Fruit fly (Drosophila melanogaster) whole organism, embryonic: Measurements from ENCODE around the gene CG8509.
A peak's percentile ranks its signal among the peaks of the same experiment; 100 is the strongest.

ENCODE experiments used
- Bgb ChIP-seq: fragments of 200-800 bp; sonication (Bioruptor generic); IDR thresholded peaks from 2 replicates; pipeline ENCODE4 v1.3.6; 2022; ENCODE audit warnings: missing biosample characterization, missing genetic modification characterization; ENCODE audit not compliant: partially characterized antibody
- CG10267 ChIP-seq: fragments of 200-800 bp; sonication (Bioruptor generic); optimal IDR thresholded peaks from 2 replicates; lab custom pipeline; 2018; ENCODE audit warnings: missing biosample characterization, mild to moderate bottlenecking, missing genetic modification characterization, moderate library complexity
- CG10274 ChIP-seq: fragments of 200-800 bp; sonication (Bioruptor generic); optimal IDR thresholded peaks from 3 replicates; lab custom pipeline; 2017; ENCODE audit warnings: missing biosample characterization, mild to moderate bottlenecking, missing genetic modification characterization
- CG10543 ChIP-seq: fragments of 200-800 bp; sonication (Bioruptor generic); optimal IDR thresholded peaks from 3 replicates; lab custom pipeline; 2017; ENCODE audit warnings: missing biosample characterization, mild to moderate bottlenecking, missing genetic modification characterization, moderate library complexity
- CG10565 ChIP-seq: fragments of 200-800 bp; sonication (Bioruptor generic); optimal IDR thresholded peaks from 3 replicates; lab custom pipeline; 2016; ENCODE audit warnings: missing biosample characterization, mild to moderate bottlenecking, missing genetic modification characterization
- CG11085 ChIP-seq: fragments of 200-800 bp; sonication (Bioruptor generic); IDR thresholded peaks from 2 replicates; pipeline ENCODE4 v1.3.6; 2022; ENCODE audit warnings: missing biosample characterization, missing genetic modification characterization
- CG13296 ChIP-seq: fragments of 200-800 bp; sonication (Bioruptor generic); optimal IDR thresholded peaks from 3 replicates; lab custom pipeline; 2018; ENCODE audit warnings: missing biosample characterization, mild to moderate bottlenecking, missing genetic modification characterization
- CG14014 ChIP-seq: fragments of 200-800 bp; sonication (Bioruptor generic); IDR thresholded peaks from 2 replicates; pipeline ENCODE4 v1.3.6; 2022; ENCODE audit warnings: missing biosample characterization, missing genetic modification characterization
- CG15269 ChIP-seq: fragments of 200-800 bp; sonication (Bioruptor generic); optimal IDR thresholded peaks from 2 replicates; lab custom pipeline; 2018; ENCODE audit warnings: missing biosample characterization, mild to moderate bottlenecking, missing genetic modification characterization, moderate library complexity
- CG1602 ChIP-seq: fragments of 200-800 bp; sonication (Bioruptor generic); optimal IDR thresholded peaks from 3 replicates; lab custom pipeline; 2016; ENCODE audit warnings: missing biosample characterization, missing genetic modification characterization
- CG30403 ChIP-seq: fragments of 200-800 bp; sonication (Bioruptor generic); optimal IDR thresholded peaks from 3 replicates; lab custom pipeline; 2016; ENCODE audit warnings: missing biosample characterization, missing genetic modification characterization
- CG32767 ChIP-seq: fragments of 200-800 bp; sonication (Bioruptor generic); IDR thresholded peaks from 2 replicates; pipeline ENCODE4 v1.3.6; 2022; ENCODE audit warnings: missing biosample characterization, missing genetic modification characterization
- CG33213 ChIP-seq: fragments of 200-800 bp; sonication (Bioruptor generic); optimal IDR thresholded peaks from 3 replicates; lab custom pipeline; 2016; ENCODE audit warnings: missing biosample characterization, missing genetic modification characterization
- CG34422 ChIP-seq: fragments of 200-800 bp; sonication (Bioruptor generic); IDR thresholded peaks from 3 replicates; pipeline ENCODE4 v1.3.6; 2022; ENCODE audit warnings: missing biosample characterization, missing genetic modification characterization
- CG4424 ChIP-seq: fragments of 200-800 bp; sonication (Bioruptor generic); optimal IDR thresholded peaks from 3 replicates; lab custom pipeline; 2016; ENCODE audit warnings: missing biosample characterization, missing genetic modification characterization
- CG6175 ChIP-seq: fragments of 200-800 bp; sonication (Bioruptor generic); IDR thresholded peaks from 3 replicates; pipeline ENCODE4 v1.3.6; 2022; ENCODE audit warnings: missing biosample characterization, missing genetic modification characterization
- CrebB ChIP-seq: fragments of 200-800 bp; sonication (Bioruptor generic); optimal IDR thresholded peaks from 3 replicates; lab custom pipeline; 2018; ENCODE audit warnings: missing biosample characterization, mild to moderate bottlenecking, missing genetic modification characterization
- Ets97D ChIP-seq: fragments of 200-800 bp; sonication (Bioruptor generic); optimal IDR thresholded peaks from 3 replicates; lab custom pipeline; 2016; ENCODE audit warnings: missing biosample characterization, missing genetic modification characterization
- HmgZ ChIP-seq: fragments of 200-800 bp; sonication (Bioruptor generic); optimal IDR thresholded peaks from 2 replicates; lab custom pipeline; 2018; ENCODE audit warnings: missing biosample characterization, mild to moderate bottlenecking, missing genetic modification characterization
- Hr39 ChIP-seq: fragments of >200 bp; optimal IDR thresholded peaks from 2 replicates; lab custom pipeline; 2017
- Lim3 ChIP-seq: fragments of 200-800 bp; sonication (Bioruptor generic); IDR thresholded peaks from 2 replicates; pipeline ENCODE4 v1.3.6; 2022; ENCODE audit warnings: missing biosample characterization, missing genetic modification characterization
- Med ChIP-seq: fragments of 200-800 bp; sonication (Bioruptor generic); peaks from one replicate; lab custom pipeline; 2016; ENCODE audit warnings: missing biosample characterization, missing genetic modification characterization, mild to moderate bottlenecking, inconsistent platforms, moderate library complexity
- Meics ChIP-seq: fragments of 200-800 bp; sonication (Bioruptor generic); optimal IDR thresholded peaks from 2 replicates; lab custom pipeline; 2017; ENCODE audit warnings: missing biosample characterization, mild to moderate bottlenecking, missing genetic modification characterization
- Nf-YA ChIP-seq: fragments of 200-800 bp; sonication (Bioruptor generic); IDR thresholded peaks from 2 replicates; pipeline ENCODE4 v1.3.6; 2022; ENCODE audit warnings: missing biosample characterization, missing genetic modification characterization
- Nf-YB ChIP-seq: fragments of 200-800 bp; sonication (Bioruptor generic); optimal IDR thresholded peaks from 3 replicates; lab custom pipeline; 2019; ENCODE audit warnings: missing biosample characterization, mild to moderate bottlenecking, missing genetic modification characterization, moderate library complexity
- Opbp ChIP-seq: fragments of 200-800 bp; sonication (Bioruptor generic); IDR thresholded peaks from 3 replicates; pipeline ENCODE4 v1.3.6; 2022; ENCODE audit warnings: missing biosample characterization, missing genetic modification characterization; ENCODE audit not compliant: partially characterized antibody
- Rfx ChIP-seq: fragments of 200-800 bp; sonication (Bioruptor generic); IDR thresholded peaks from 2 replicates; pipeline ENCODE4 v1.3.6; 2022; ENCODE audit warnings: missing biosample characterization, missing genetic modification characterization
- Sin3A ChIP-seq: fragments of >200 bp; optimal IDR thresholded peaks from 2 replicates; lab custom pipeline; 2018
- YL-1 ChIP-seq: fragments of 200-800 bp; sonication (Bioruptor generic); optimal IDR thresholded peaks from 3 replicates; lab custom pipeline; 2017; ENCODE audit warnings: missing biosample characterization, mild to moderate bottlenecking, missing genetic modification characterization
- amos ChIP-seq: fragments of 200-800 bp; sonication (Bioruptor generic); IDR thresholded peaks from 2 replicates; pipeline ENCODE4 v1.3.6; 2022; ENCODE audit warnings: missing biosample characterization, missing genetic modification characterization; ENCODE audit not compliant: partially characterized antibody
- bbx ChIP-seq: fragments of 200-800 bp; sonication (Bioruptor generic); IDR thresholded peaks from 2 replicates; pipeline ENCODE4 v1.3.6; 2022; ENCODE audit warnings: missing biosample characterization, missing genetic modification characterization; ENCODE audit not compliant: partially characterized antibody
- bigmax ChIP-seq: fragments of 200-800 bp; sonication (Bioruptor generic); optimal IDR thresholded peaks from 2 replicates; lab custom pipeline; 2018; ENCODE audit warnings: missing biosample characterization, mild to moderate bottlenecking, missing genetic modification characterization
- bsh ChIP-seq, 2 experiments: fragments of 200-800 bp; sonication (Bioruptor generic); optimal IDR thresholded peaks; 2 replicates each; lab custom pipeline; 2017 to 2018; ENCODE audit warnings: mild to moderate bottlenecking in 2 of 2, missing biosample characterization in 2 of 2, missing genetic modification characterization in 2 of 2, moderate library complexity in 1 of 2
- fd102C ChIP-seq: fragments of 200-800 bp; sonication (Bioruptor generic); optimal IDR thresholded peaks from 2 replicates; lab custom pipeline; 2018; ENCODE audit warnings: missing biosample characterization, mild to moderate bottlenecking, missing genetic modification characterization, moderate library complexity
- fd96Cb ChIP-seq: fragments of 200-800 bp; sonication (Bioruptor generic); optimal IDR thresholded peaks from 2 replicates; lab custom pipeline; 2018; ENCODE audit warnings: missing biosample characterization, mild to moderate bottlenecking, missing genetic modification characterization, moderate library complexity
- ftz-f1 ChIP-seq: fragments of 200-800 bp; sonication (Bioruptor generic); optimal IDR thresholded peaks from 2 replicates; lab custom pipeline; 2016; ENCODE audit warnings: missing biosample characterization, missing genetic modification characterization
- gfzf ChIP-seq: fragments of 200-800 bp; sonication (Bioruptor generic); optimal IDR thresholded peaks from 2 replicates; lab custom pipeline; 2016; ENCODE audit warnings: missing biosample characterization, mild to moderate bottlenecking, missing genetic modification characterization, moderate library complexity
- h ChIP-seq: fragments of >200 bp; optimal IDR thresholded peaks from 2 replicates; lab custom pipeline; 2017
- hbn ChIP-seq: fragments of 200-800 bp; sonication (Bioruptor generic); IDR thresholded peaks from 2 replicates; pipeline ENCODE4 v1.3.6; 2022; ENCODE audit warnings: missing biosample characterization, missing genetic modification characterization; ENCODE audit not compliant: partially characterized antibody
- knrl ChIP-seq: fragments of 200-800 bp; sonication (Bioruptor generic); IDR thresholded peaks from 3 replicates; pipeline ENCODE4 v1.3.6; 2022; ENCODE audit warnings: missing biosample characterization, missing genetic modification characterization; ENCODE audit not compliant: partially characterized antibody
- row ChIP-seq: fragments of 200-800 bp; sonication (Bioruptor generic); IDR thresholded peaks from 3 replicates; pipeline ENCODE4 v1.3.6; 2022; ENCODE audit warnings: missing biosample characterization, missing genetic modification characterization
- schlank ChIP-seq: fragments of 200-800 bp; sonication (Bioruptor generic); optimal IDR thresholded peaks from 2 replicates; lab custom pipeline; 2018; ENCODE audit warnings: missing biosample characterization, mild to moderate bottlenecking, missing genetic modification characterization
- sens ChIP-seq: fragments of 200-800 bp; sonication (Bioruptor generic); peaks from one replicate; lab custom pipeline; 2016; ENCODE audit warnings: missing biosample characterization, missing genetic modification characterization
- stwl ChIP-seq: fragments of 200-800 bp; sonication (Bioruptor generic); optimal IDR thresholded peaks from 3 replicates; lab custom pipeline; 2018; ENCODE audit warnings: missing biosample characterization, mild to moderate bottlenecking, missing genetic modification characterization, moderate library complexity

Gene CG8509

dm6 chrX:15785429-15786239, 23.7 kb upstream of the CG8509 start, which contains the start of the genes Paf-AHalpha and mRpS30 (continued):
- TF ChIP-seq CG14014: no peak
- TF ChIP-seq CG10543 (GFP tag; lab: Kevin White, UChicago): no peak
- no peak for TF ChIP-seq fd102C (GFP tag; lab: Kevin White, UChicago)
- peak; percentile 69 for TF ChIP-seq gfzf (GFP tag; lab: Kevin White, UChicago)
- peak; percentile 19 for TF ChIP-seq CG10267 (tag; lab: Kevin White, UChicago)
- TF ChIP-seq hbn (GFP tag; lab: Robert Waterston, UW): no peak
- TF ChIP-seq CG13296: no peak
- TF ChIP-seq stwl (tag; lab: Kevin White, UChicago): peak; percentile 9
- peak; percentile 40; the same call in 1 of the 2 replicates for TF ChIP-seq Rfx (GFP tag; lab: Robert Waterston, UW)
- TF ChIP-seq bigmax: peak; percentile 96
- TF ChIP-seq amos (GFP tag; lab: Robert Waterston, UW): peak; percentile 14; the same call in 1 of the 2 replicates
- TF ChIP-seq CG11085 (GFP tag; lab: Robert Waterston, UW): no peak
- peak; percentile 72 for TF ChIP-seq sens (GFP tag; lab: Kevin White, UChicago)
- TF ChIP-seq row (GFP tag; lab: Robert Waterston, UW): peak; percentile 31; the same call in 2 of the 3 replicates
- TF ChIP-seq Bgb (GFP tag; lab: Robert Waterston, UW): peak; percentile 29; the same call in 1 of the 2 replicates
- TF ChIP-seq ftz-f1: no peak
- TF ChIP-seq Meics (GFP tag; lab: Kevin White, UChicago): no peak
- TF ChIP-seq bsh (GFP tag; optimal IDR thresholded peaks at IDR 0.05; lab: Kevin White, UChicago): no peak
- TF ChIP-seq CG30403 (GFP tag; lab: Kevin White, UChicago): peak; percentile 6
- TF ChIP-seq HmgZ (tag; lab: Kevin White, UChicago): peak; percentile 13
- peak; percentile 41 for TF ChIP-seq Sin3A (lab: Kevin White, UChicago)
- TF ChIP-seq CG34422: no peak
- TF ChIP-seq CG6175 (GFP tag; lab: Robert Waterston, UW): no peak

DNA sequence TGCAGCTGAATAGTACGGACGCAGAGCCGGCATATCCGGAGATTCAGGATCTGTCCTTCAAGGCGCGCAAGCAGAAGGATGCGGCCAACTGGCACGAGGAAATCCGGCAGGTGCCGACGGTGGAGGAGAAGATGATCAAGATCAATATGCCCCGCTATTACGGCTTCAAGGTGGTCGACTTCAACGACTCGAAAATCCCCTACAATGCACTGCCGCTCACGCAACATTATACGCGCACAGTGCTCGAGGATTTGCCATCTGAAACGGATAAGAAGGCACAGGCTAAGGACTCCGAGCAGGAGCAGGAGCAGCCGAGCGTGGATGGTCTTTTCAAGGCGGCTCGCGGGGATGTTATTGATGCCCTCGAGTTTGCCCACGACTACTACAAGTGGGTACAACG, 23.1 kb upstream of the CG8509 start:
- TF ChIP-seq CrebB (tag; lab: Kevin White, UChicago): no peak
- TF ChIP-seq fd96Cb (tag; lab: Kevin White, UChicago): no peak
- no peak for TF ChIP-seq Nf-YA (GFP tag; lab: Robert Waterston, UW)
- TF ChIP-seq Hr39 (lab: Kevin White, UChicago): no peak
- no peak for TF ChIP-seq CG10565 (GFP tag; lab: Kevin White, UChicago)
- TF ChIP-seq CG1602 (GFP tag; lab: Kevin White, UChicago): no peak
- TF ChIP-seq CG32767: no peak
- TF ChIP-seq Opbp (GFP tag; lab: Robert Waterston, UW): no peak
- TF ChIP-seq CG33213 (GFP tag; lab: Kevin White, UChicago): no peak
- peak; percentile 15 for TF ChIP-seq Med (GFP tag; lab: Kevin White, UChicago)
- TF ChIP-seq Lim3 (GFP tag; lab: Robert Waterston, UW): no peak
- 0 out of 2 replicates have a peak, but pooled peaks have one; percentile 0 for TF ChIP-seq bbx (GFP tag; lab: Robert Waterston, UW)
- TF ChIP-seq CG4424 (GFP tag; lab: Kevin White, UChicago): no peak
- TF ChIP-seq Nf-YB (GFP tag; lab: Kevin White, UChicago): no peak
- no peak for TF ChIP-seq YL-1
- no peak for TF ChIP-seq Ets97D (GFP tag; lab: Kevin White, UChicago)
- TF ChIP-seq CG10274: peak; percentile 93
- TF ChIP-seq CG15269 (tag; lab: Kevin White, UChicago): no peak
- no peak for TF ChIP-seq schlank (tag; lab: Kevin White, UChicago)
- TF ChIP-seq knrl: no peak
- TF ChIP-seq h (lab: Kevin White, UChicago): no peak
